Fruit fly (Drosophila melanogaster): ENCODE data around the gene Aven.

The Aven gene

DNA sequence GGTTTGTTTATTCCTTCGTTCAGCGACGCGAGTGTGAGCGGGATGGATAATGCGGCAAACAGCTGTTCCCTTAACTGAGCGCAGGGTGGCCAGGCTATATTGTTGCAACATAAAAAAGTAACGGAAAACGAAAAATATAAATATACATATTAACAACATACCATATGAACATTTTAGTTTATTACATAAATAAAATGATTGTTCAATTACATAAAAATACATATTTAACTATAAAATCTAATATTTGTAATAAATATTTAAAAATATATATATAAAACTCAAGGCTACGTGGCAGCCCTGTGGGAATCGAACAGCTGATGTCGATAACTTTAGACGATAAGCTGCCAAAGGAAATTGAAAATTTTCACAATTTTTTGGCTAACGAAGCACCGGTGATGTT lies at the start of gene Aven, which contains the start of gene CG2540:
TSS of gene Aven (minus strand) at position 77 of the 400 bp plus-strand sequence.
TSS of gene CG2540 (plus strand) at position 315 of the 400 bp plus-strand sequence.
- no peak for TF ChIP-seq Ets21C (GFP tag; optimal IDR thresholded peaks at IDR 0.05)
- peak; percentile 40 for TF ChIP-seq cyc (GFP tag; optimal IDR thresholded peaks at IDR 0.05)
- peak; percentile 66 for TF ChIP-seq CG10669 (GFP tag; optimal IDR thresholded peaks at IDR 0.05)
- TF ChIP-seq Ets96B (tag; optimal IDR thresholded peaks at IDR 0.05), result peak; percentile 77
- TF ChIP-seq Sox102F (GFP tag; optimal IDR thresholded peaks at IDR 0.05), result peak; percentile 63
- TF ChIP-seq CG8632 (GFP tag; optimal IDR thresholded peaks at IDR 0.05), result peak; percentile 72
- peak; percentile 78 for TF ChIP-seq CG15336 (GFP tag; IDR thresholded peaks at IDR 0.05)
- TF ChIP-seq CG6808 (GFP tag; optimal IDR thresholded peaks at IDR 0.05), result peak; percentile 76
- TF ChIP-seq net (GFP tag; optimal IDR thresholded peaks at IDR 0.05), result peak; percentile 64
- TF ChIP-seq fd59A (GFP tag; optimal IDR thresholded peaks at IDR 0.05), result peak; percentile 39
- peak; percentile 59 for TF ChIP-seq Met (GFP tag; optimal IDR thresholded peaks at IDR 0.05)
- TF ChIP-seq svp (GFP tag), result peak; percentile 48
- peak; percentile 60 for TF ChIP-seq spab (GFP tag; optimal IDR thresholded peaks at IDR 0.05)
- TF ChIP-seq Hr4 (GFP tag; optimal IDR thresholded peaks at IDR 0.05), result peak; percentile 52
- peak; percentile 55; the same call in 1 of the 3 replicates for TF ChIP-seq eg (GFP tag; IDR thresholded peaks at IDR 0.05)
- peak; percentile 1 for TF ChIP-seq Hr39 (GFP tag; optimal IDR thresholded peaks at IDR 0.05)
- peak; percentile 69 for TF ChIP-seq CG4318 (GFP tag; optimal IDR thresholded peaks at IDR 0.05)
- peak; percentile 26 for TF ChIP-seq Blimp-1 (GFP tag; optimal IDR thresholded peaks at IDR 0.05)
- peak; percentile 61 for TF ChIP-seq CG16779 (tag; optimal IDR thresholded peaks at IDR 0.05)
- peak; percentile 13 for TF ChIP-seq CG11902 (GFP tag; optimal IDR thresholded peaks at IDR 0.05)
- peak; percentile 62 to 84 for TF ChIP-seq ss (GFP tag; optimal IDR thresholded peaks at IDR 0.05)
- TF ChIP-seq Eip75B (GFP tag; optimal IDR thresholded peaks at IDR 0.05), result peak; percentile 49
- peak; percentile 60 for TF ChIP-seq Smox (GFP tag; optimal IDR thresholded peaks at IDR 0.05)
- TF ChIP-seq CG3919 (GFP tag; optimal IDR thresholded peaks at IDR 0.05), result peak; percentile 70
- peak; percentile 81 for TF ChIP-seq CG32006 (GFP tag; optimal IDR thresholded peaks at IDR 0.05)
- TF ChIP-seq CG7368 (GFP tag; optimal IDR thresholded peaks at IDR 0.05), result peak; percentile 54
- peak; percentile 50 for TF ChIP-seq CG8319 (GFP tag; optimal IDR thresholded peaks at IDR 0.05)
- TF ChIP-seq CG34406 (GFP tag; optimal IDR thresholded peaks at IDR 0.05), result peak; percentile 76
- peak; percentile 48 for TF ChIP-seq Eip93F (GFP tag; optimal IDR thresholded peaks at IDR 0.05)
- TF ChIP-seq pdm3 (GFP tag; optimal IDR thresholded peaks at IDR 0.05), result peak; percentile 56
- TF ChIP-seq fkh (GFP tag; optimal IDR thresholded peaks at IDR 0.05), result peak; percentile 56
- TF ChIP-seq CG11294 (GFP tag; IDR thresholded peaks at IDR 0.05), result no peak
- TF ChIP-seq CG6163 (GFP tag; IDR thresholded peaks at IDR 0.05), result 0 out of 3 replicates have a peak, but pooled peaks have one; percentile 39
- TF ChIP-seq vri (GFP tag; optimal IDR thresholded peaks at IDR 0.05), result no peak
- TF ChIP-seq esn (GFP tag; optimal IDR thresholded peaks at IDR 0.05), result peak; percentile 77
- TF ChIP-seq achi (GFP tag; optimal IDR thresholded peaks at IDR 0.05), result peak; percentile 82
- TF ChIP-seq Eip78C (GFP tag), result peak; percentile 86
- peak; percentile 16 for TF ChIP-seq CG31627 (GFP tag; optimal IDR thresholded peaks at IDR 0.05)
- TF ChIP-seq lz (GFP tag; optimal IDR thresholded peaks at IDR 0.05), result peak; percentile 52
- peak; percentile 70 for TF ChIP-seq dac (GFP tag; optimal IDR thresholded peaks at IDR 0.05)
- no peak for TF ChIP-seq Gug (GFP tag; IDR thresholded peaks at IDR 0.05)
- TF ChIP-seq salr (GFP tag; optimal IDR thresholded peaks at IDR 0.05), result peak in 1 of 2 experiments; percentile 52
- TF ChIP-seq CG10631 (GFP tag; optimal IDR thresholded peaks at IDR 0.05), result peak; percentile 72
- TF ChIP-seq Sox15 (GFP tag; optimal IDR thresholded peaks at IDR 0.05), result peak; percentile 48
- peak; percentile 59 for TF ChIP-seq topi (GFP tag; optimal IDR thresholded peaks at IDR 0.05)
- peak; percentile 43 for TF ChIP-seq Sox14 (GFP tag; optimal IDR thresholded peaks at IDR 0.05)
- no peak for TF ChIP-seq fd85E (GFP tag; optimal IDR thresholded peaks at IDR 0.05)
- TF ChIP-seq CG1621 (tag; optimal IDR thresholded peaks at IDR 0.05), result peak; percentile 27
- peak; percentile 61 for TF ChIP-seq CG9139 (GFP tag; optimal IDR thresholded peaks at IDR 0.05)
- peak; percentile 68 for TF ChIP-seq CG6792 (GFP tag; optimal IDR thresholded peaks at IDR 0.05)
- peak; percentile 81 for TF ChIP-seq acj6 (GFP tag; optimal IDR thresholded peaks at IDR 0.05)
- no peak for TF ChIP-seq Hr38 (GFP tag; optimal IDR thresholded peaks at IDR 0.05)

All from whole organism, prepupa.